Worm (Caenorhabditis elegans) whole organism, L4 larva: ENCODE data around the gene hgrs-1.

Experiments
- F10B5.3 ChIP-seq: sonication (generic microtip); optimal IDR thresholded peaks from 2 replicates; lab custom pipeline; 2016; ENCODE audit warnings: mild to moderate bottlenecking, missing genetic modification characterization, missing compliant biosample characterization
- F44E2.7 ChIP-seq: fragments of 200-800 bp; sonication (Bioruptor generic); IDR thresholded peaks from 2 replicates; pipeline ENCODE4 v2.1.2; 2022; ENCODE audit warnings: missing genetic modification characterization, missing compliant biosample characterization
- F49E8.2 ChIP-seq: sonication (generic microtip); optimal IDR thresholded peaks from 2 replicates; lab custom pipeline; 2016; ENCODE audit warnings: missing compliant biosample characterization, mild to moderate bottlenecking, missing genetic modification characterization, borderline replicate concordance
- R02D3.7 ChIP-seq: fragments of 150-350 bp; sonication (generic microtip); optimal IDR thresholded peaks from 3 replicates; lab custom pipeline; 2014; ENCODE audit warnings: missing biosample characterization, missing genetic modification characterization
- T20F7.1 ChIP-seq: fragments of 200-800 bp; sonication (Bioruptor generic); optimal IDR thresholded peaks from 2 replicates; lab custom pipeline; 2018; ENCODE audit warnings: mild to moderate bottlenecking, missing genetic modification characterization, missing compliant biosample characterization
- T26A8.4 ChIP-seq: fragments of 200-800 bp; sonication (Bioruptor generic); IDR thresholded peaks from 2 replicates; pipeline ENCODE4 v1.3.6; 2022; ENCODE audit warnings: missing genetic modification characterization, missing compliant biosample characterization
- Y5F2A.4 ChIP-seq: fragments of 200-800 bp; sonication (Bioruptor generic); optimal IDR thresholded peaks from 2 replicates; lab custom pipeline; 2018; ENCODE audit warnings: mild to moderate bottlenecking, missing genetic modification characterization, missing compliant biosample characterization
- ZK546.5 ChIP-seq, 2 experiments: sonication (generic microtip); optimal IDR thresholded peaks; 2 replicates each; lab custom pipeline; 2017; ENCODE audit warnings: missing biosample characterization in 2 of 2, missing genetic modification characterization in 2 of 2
- aha-1 ChIP-seq: fragments of 150-350 bp; peaks from one replicate; lab custom pipeline; 2014; ENCODE audit warnings: missing biosample characterization, missing genetic modification characterization
- arid-1 ChIP-seq: fragments of 200-800 bp; sonication (Bioruptor generic); conservative IDR thresholded peaks from 2 replicates; pipeline ENCODE4 v1.3.6; 2022; ENCODE audit warnings: missing genetic modification reagents, missing genetic modification characterization, missing compliant biosample characterization
- ceh-20 ChIP-seq: fragments of 200-800 bp; sonication (Bioruptor generic); IDR thresholded peaks from 2 replicates; pipeline ENCODE4 v1.3.6; 2022; ENCODE audit warnings: missing genetic modification reagents, missing genetic modification characterization, missing compliant biosample characterization
- ceh-82 ChIP-seq: sonication (generic microtip); optimal IDR thresholded peaks from 2 replicates; lab custom pipeline; 2017; ENCODE audit warnings: missing biosample characterization, missing genetic modification characterization
- daf-16 ChIP-seq, 3 experiments: sonication (generic microtip); optimal IDR thresholded peaks; 2 replicates each; lab custom pipeline; 2016 to 2017; ENCODE audit warnings: missing genetic modification characterization in 3 of 3, missing genetic modification reagents in 3 of 3, mild to moderate bottlenecking in 2 of 3, missing compliant biosample characterization in 2 of 3, missing biosample characterization in 1 of 3, moderate library complexity in 1 of 3
- daf-19 ChIP-seq: fragments of 200-800 bp; sonication (Bioruptor generic); conservative IDR thresholded peaks from 2 replicates; pipeline ENCODE4 v1.3.6; 2022; ENCODE audit warnings: missing genetic modification characterization, missing compliant biosample characterization
- dmd-9 ChIP-seq: fragments of 200-800 bp; sonication (Bioruptor generic); IDR thresholded peaks from 2 replicates; pipeline ENCODE4 v1.3.6; 2022; ENCODE audit warnings: missing genetic modification reagents, missing genetic modification characterization, missing compliant biosample characterization
- dpl-1 ChIP-seq: fragments of 150-350 bp; optimal IDR thresholded peaks from 2 replicates; lab custom pipeline; 2014; ENCODE audit warnings: missing biosample characterization, missing genetic modification reagents, missing genetic modification characterization
- dve-1 ChIP-seq: sonication (generic microtip); optimal IDR thresholded peaks from 2 replicates; lab custom pipeline; 2017; ENCODE audit warnings: antibody characterized with exemption, mild to moderate bottlenecking, missing genetic modification characterization, missing compliant biosample characterization; ENCODE audit not compliant: insufficient read depth
- egl-27 ChIP-seq: sonication (generic microtip); optimal IDR thresholded peaks from 3 replicates; lab custom pipeline; 2017; ENCODE audit warnings: missing biosample characterization, missing genetic modification reagents, missing genetic modification characterization
- egl-43 ChIP-seq: fragments of 200-800 bp; sonication (Bioruptor generic); IDR thresholded peaks from 2 replicates; pipeline ENCODE4 v1.3.6; 2022; ENCODE audit warnings: missing genetic modification reagents, missing genetic modification characterization, missing compliant biosample characterization
- hif-1 ChIP-seq, 2 experiments: sonication (generic microtip); optimal IDR thresholded peaks; 2 replicates each; lab custom pipeline; 2016 to 2017; ENCODE audit warnings: missing compliant biosample characterization in 2 of 2, missing genetic modification characterization in 2 of 2, missing genetic modification reagents in 2 of 2, missing genotype in 2 of 2, mild to moderate bottlenecking in 1 of 2
- hlh-30 ChIP-seq: sonication (generic microtip); optimal IDR thresholded peaks from 2 replicates; lab custom pipeline; 2017; ENCODE audit warnings: antibody characterized with exemption, mild to moderate bottlenecking, missing genetic modification characterization, missing compliant biosample characterization; ENCODE audit not compliant: insufficient read depth
- hmg-1.1 ChIP-seq: fragments of 200-800 bp; sonication (Bioruptor generic); IDR thresholded peaks from 2 replicates; pipeline ENCODE4 v1.3.6; 2022; ENCODE audit warnings: missing genetic modification reagents, missing genetic modification characterization, missing compliant biosample characterization
- lin-13 ChIP-seq: fragments of 150-350 bp; optimal IDR thresholded peaks from 2 replicates; lab custom pipeline; 2014; ENCODE audit warnings: missing biosample characterization, missing genetic modification reagents, missing genetic modification characterization
- lin-38 ChIP-seq: fragments of 200-800 bp; sonication (Bioruptor generic); IDR thresholded peaks from 2 replicates; pipeline ENCODE4 v1.3.6; 2022; ENCODE audit warnings: missing genetic modification reagents, missing genetic modification characterization, missing compliant biosample characterization
- lsy-2 ChIP-seq, 2 experiments: fragments of 150-350 bp in 1 of 2; sonication (generic microtip) in 1 of 2; optimal IDR thresholded peaks; 2 replicates each; lab custom pipeline; 2014 to 2017; ENCODE audit warnings: missing biosample characterization in 2 of 2, missing genetic modification characterization in 2 of 2
- madf-5 ChIP-seq, 2 experiments: fragments of 200-800 bp; sonication (Bioruptor generic); IDR thresholded peaks; 2 replicates each; pipeline ENCODE4 v1.3.6; 2022; ENCODE audit warnings: missing compliant biosample characterization in 2 of 2, missing genetic modification characterization in 2 of 2
- madf-9 ChIP-seq: fragments of 200-800 bp; sonication (Bioruptor generic); conservative IDR thresholded peaks from 2 replicates; pipeline ENCODE4 v1.3.6; 2022; ENCODE audit warnings: missing genetic modification reagents, missing genetic modification characterization, missing compliant biosample characterization
- mdl-1 ChIP-seq, 2 experiments: fragments of 150-350 bp in 1 of 2; sonication (generic microtip) in 1 of 2; optimal IDR thresholded peaks; 2 replicates each; lab custom pipeline; 2014 to 2017; ENCODE audit warnings: missing biosample characterization in 2 of 2, missing genetic modification characterization in 2 of 2
- mxl-3 ChIP-seq: fragments of 200-800 bp; sonication (Bioruptor generic); optimal IDR thresholded peaks from 2 replicates; lab custom pipeline; 2018; ENCODE audit warnings: mild to moderate bottlenecking, missing genetic modification characterization, missing compliant biosample characterization
- nhr-102 ChIP-seq: sonication (generic microtip); optimal IDR thresholded peaks from 2 replicates; lab custom pipeline; 2016; ENCODE audit warnings: mild to moderate bottlenecking, missing genetic modification characterization, moderate library complexity, missing compliant biosample characterization
- nhr-111 ChIP-seq: fragments of 200-800 bp; sonication (Bioruptor generic); optimal IDR thresholded peaks from 2 replicates; lab custom pipeline; 2018; ENCODE audit warnings: mild to moderate bottlenecking, missing genetic modification characterization, missing compliant biosample characterization
- nhr-237 ChIP-seq: sonication (generic microtip); optimal IDR thresholded peaks from 2 replicates; lab custom pipeline; 2017; ENCODE audit warnings: missing biosample characterization, missing genetic modification characterization
- nhr-28 ChIP-seq: fragments of 150-350 bp; optimal IDR thresholded peaks from 2 replicates; lab custom pipeline; 2014; ENCODE audit warnings: missing biosample characterization, missing genetic modification characterization
- nhr-48 ChIP-seq: sonication (generic microtip); optimal IDR thresholded peaks from 2 replicates; lab custom pipeline; 2016; ENCODE audit warnings: mild to moderate bottlenecking, missing genetic modification characterization, missing compliant biosample characterization
- nhr-6 ChIP-seq: fragments of 150-350 bp; optimal IDR thresholded peaks from 2 replicates; lab custom pipeline; 2014; ENCODE audit warnings: missing biosample characterization, missing genetic modification characterization
- nhr-77 ChIP-seq: fragments of 150-350 bp; optimal IDR thresholded peaks from 2 replicates; lab custom pipeline; 2014; ENCODE audit warnings: missing biosample characterization, missing genetic modification characterization
- pha-4 ChIP-seq, 2 experiments: fragments of 150-350 bp in 1 of 2; fragments of 200-800 bp in 1 of 2; sonication (Bioruptor generic) in 1 of 2; IDR thresholded peaks in 1 of 2; optimal IDR thresholded peaks in 1 of 2; 2 replicates each; pipeline versions ENCODE4 v1.3.6 to Lab custom; 2014 to 2022; ENCODE audit warnings: missing genetic modification characterization in 2 of 2, missing genetic modification reagents in 2 of 2, missing biosample characterization in 1 of 2, missing compliant biosample characterization in 1 of 2
- php-3 ChIP-seq: fragments of 200-800 bp; sonication (Bioruptor generic); IDR thresholded peaks from 2 replicates; pipeline ENCODE4 v1.3.6; 2022; ENCODE audit warnings: missing genetic modification reagents, missing genetic modification characterization, missing compliant biosample characterization
- snpc-1.2 ChIP-seq: fragments of 200-800 bp; sonication (Bioruptor generic); IDR thresholded peaks from 2 replicates; pipeline ENCODE4 v1.3.6; 2022; ENCODE audit warnings: missing genetic modification reagents, missing genetic modification characterization, missing compliant biosample characterization
- spr-1 ChIP-seq: sonication (generic microtip); optimal IDR thresholded peaks from 2 replicates; lab custom pipeline; 2016; ENCODE audit warnings: mild to moderate bottlenecking, missing genetic modification characterization, missing compliant biosample characterization
- tra-1 ChIP-seq: fragments of 200-800 bp; sonication (Bioruptor generic); IDR thresholded peaks from 2 replicates; pipeline ENCODE4 v1.3.6; 2022; ENCODE audit warnings: missing genetic modification reagents, missing genetic modification characterization, missing compliant biosample characterization
- zip-11 ChIP-seq: fragments of 200-800 bp; sonication (Bioruptor generic); IDR thresholded peaks from 2 replicates; pipeline ENCODE4 v1.3.6; 2022; ENCODE audit warnings: missing genetic modification characterization, missing compliant biosample characterization
- ztf-7 ChIP-seq: fragments of 150-350 bp; optimal IDR thresholded peaks from 2 replicates; lab custom pipeline; 2014; ENCODE audit warnings: missing biosample characterization, missing genetic modification characterization

Gene hgrs-1

DNA sequence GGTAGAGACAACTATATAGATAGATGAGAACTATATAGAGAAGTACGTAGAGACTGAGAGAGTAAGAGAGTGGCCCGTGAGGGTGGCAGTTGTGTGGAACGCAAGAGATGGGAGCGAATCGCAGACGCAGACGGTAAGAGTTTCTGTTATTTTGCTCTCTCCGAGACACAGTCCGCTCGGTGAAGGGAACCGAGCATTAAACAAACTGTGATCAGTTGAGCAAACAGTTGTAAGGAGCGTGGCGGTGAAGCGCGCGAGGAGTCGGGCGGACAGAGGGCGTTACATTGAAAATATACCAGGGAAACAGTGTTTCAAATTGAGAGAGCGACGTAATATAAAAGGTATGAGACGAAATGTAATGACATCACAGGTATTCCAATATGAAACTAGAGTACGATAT lies 23.7 kb upstream of the hgrs-1 start (continued):
- peak; percentile 30 for TF ChIP-seq nhr-6 (tag; lab: Kevin White, UChicago)
- peak; percentile 71 for TF ChIP-seq nhr-102
- peak; percentile 64; the same call in 1 of the 2 replicates for TF ChIP-seq php-3 (GFP tag; lab: Robert Waterston, UW)
- no peak for TF ChIP-seq F44E2.7
- peak; percentile 43 for TF ChIP-seq T20F7.1 (GFP tag; lab: Kevin White, UChicago)
- peak; percentile 63; the same call in 1 of the 2 replicates for TF ChIP-seq tra-1
- peak; percentile 53 for TF ChIP-seq hmg-1.1 (GFP tag; lab: Robert Waterston, UW)
- no peak for TF ChIP-seq daf-16 (GFP tag; optimal IDR thresholded peaks at IDR 0.05; lab: Kevin White, UChicago)
- TF ChIP-seq daf-16 (tag; optimal IDR thresholded peaks at IDR 0.05; lab: Kevin White, UChicago) = peak; percentile 89
- TF ChIP-seq nhr-28 (tag; lab: Kevin White, UChicago) = peak; percentile 72
- TF ChIP-seq spr-1 (tag; lab: Kevin White, UChicago) = peak; percentile 48
- TF ChIP-seq mdl-1 (tag; optimal IDR thresholded peaks at IDR 0.05; lab: Kevin White, UChicago) = peak in 1 of 2 experiments; percentile 35
- no peak for TF ChIP-seq snpc-1.2 (GFP tag; lab: Robert Waterston, UW)
- TF ChIP-seq dpl-1 (GFP tag; lab: Kevin White, UChicago) = no peak
- TF ChIP-seq arid-1 (GFP tag; lab: Robert Waterston, UW) = peak; percentile 44; the same call in 1 of the 2 replicates

DNA sequence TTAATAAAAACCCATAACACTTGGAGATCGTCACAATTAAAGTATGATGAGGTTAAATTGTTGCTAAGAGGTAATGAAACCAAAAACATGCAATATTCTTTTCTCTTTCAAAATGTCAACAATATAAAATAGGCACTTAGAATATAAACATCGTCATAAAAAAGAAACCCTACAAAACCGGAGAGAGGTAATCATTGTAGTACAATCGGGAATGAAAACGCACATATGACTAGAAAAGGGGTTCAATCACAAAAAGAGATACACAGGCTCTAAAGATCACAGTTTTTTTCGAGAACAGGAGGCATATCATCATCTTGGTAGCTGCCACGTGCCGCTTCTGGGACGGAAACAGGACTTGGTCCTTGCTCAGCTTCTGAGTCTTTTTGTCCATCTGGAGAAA lies 20.6 kb upstream of the hgrs-1 start:
- TF ChIP-seq dpl-1 (GFP tag; lab: Kevin White, UChicago) (no peak), nhr-77 (tag; lab: Kevin White, UChicago) (no peak), hlh-30 (no peak), F49E8.2 (tag; lab: Kevin White, UChicago) (no peak), zip-11 (no peak), ceh-20 (peak; percentile 40; the same call in 1 of the 2 replicates), nhr-237 (tag; lab: Kevin White, UChicago) (no peak), lin-38 (GFP tag; lab: Robert Waterston, UW) (no peak), aha-1 (tag; lab: Kevin White, UChicago) (no peak), nhr-28 (tag; lab: Kevin White, UChicago) (peak; percentile 33), nhr-48 (tag; lab: Kevin White, UChicago) (no peak), madf-5 (GFP tag; IDR thresholded peaks at IDR 0.05; lab: Robert Waterston, UW) (no peak), mxl-3 (no peak), egl-43 (GFP tag; lab: Robert Waterston, UW) (no peak; the same call in 1 of the 2 replicates), hmg-1.1 (GFP tag; lab: Robert Waterston, UW) (no peak), daf-19 (no peak), php-3 (GFP tag; lab: Robert Waterston, UW) (peak; percentile 50; the same call in 1 of the 2 replicates), T20F7.1 (GFP tag; lab: Kevin White, UChicago) (peak; percentile 18), hif-1 (tag; optimal IDR thresholded peaks at IDR 0.05; lab: Kevin White, UChicago) (no peak), daf-16 (GFP tag; optimal IDR thresholded peaks at IDR 0.05; lab: Kevin White, UChicago) (no peak), daf-16 (tag; optimal IDR thresholded peaks at IDR 0.05; lab: Kevin White, UChicago) (peak; percentile 55), Y5F2A.4 (no peak), F10B5.3 (tag; lab: Kevin White, UChicago) (no peak), T26A8.4 (GFP tag; lab: Robert Waterston, UW) (peak; percentile 7; the same call in 1 of the 2 replicates), ztf-7 (tag; lab: Kevin White, UChicago) (no peak), lsy-2 (tag; optimal IDR thresholded peaks at IDR 0.05; lab: Kevin White, UChicago) (peak in 1 of 2 experiments; percentile 7), R02D3.7 (tag; lab: Kevin White, UChicago) (no peak), madf-9 (GFP tag; lab: Robert Waterston, UW) (no peak), lin-13 (no peak), dve-1 (tag; lab: Kevin White, UChicago) (peak; percentile 32), dmd-9 (GFP tag; lab: Robert Waterston, UW) (no peak), egl-27 (tag; lab: Kevin White, UChicago) (no peak), ceh-82 (no peak), nhr-111 (no peak), F44E2.7 (no peak), pha-4 (GFP tag; IDR thresholded peaks at IDR 0.05; lab: Robert Waterston, UW) (0 out of 2 replicates have a peak, but pooled peaks have one; percentile 9), pha-4 (tag; optimal IDR thresholded peaks at IDR 0.05; lab: Kevin White, UChicago) (no peak), ZK546.5 (tag; optimal IDR thresholded peaks at IDR 0.05; lab: Kevin White, UChicago) (no peak)
- TF ChIP-seq, all 104 proteins: peak for 9
